Worm (Caenorhabditis elegans): Measurements from ENCODE around the gene F23F12.12.

ce11 chrIII:6498176-6498575 lies 9.8 kb upstream of the F23F12.12 start, which contains the start of gene sdz-15:
- TF ChIP-seq Y53F4B.3 (GFP tag; IDR thresholded peaks at IDR 0.05) (no peak), K11D2.4 (GFP tag; IDR thresholded peaks at IDR 0.05) (no peak), F39B2.1 (GFP tag; IDR thresholded peaks at IDR 0.05) (no peak), pbrm-1 (GFP tag; IDR thresholded peaks at IDR 0.05) (no peak), ceh-40 (GFP tag; IDR thresholded peaks at IDR 0.05) (no peak), nhr-90 (tag; optimal IDR thresholded peaks at IDR 0.05) (no peak), sptf-2 (GFP tag; optimal IDR thresholded peaks at IDR 0.05) (no peak), nhr-179 (tag; optimal IDR thresholded peaks at IDR 0.05) (no peak), attf-6 (GFP tag; IDR thresholded peaks at IDR 0.05) (no peak), unc-62 (GFP tag; optimal IDR thresholded peaks at IDR 0.05) (no peak), lsy-27 (tag; optimal IDR thresholded peaks at IDR 0.05; ENCODE audit: borderline replicate concordance, insufficient read depth) (no peak), lsl-1 (GFP tag; optimal IDR thresholded peaks at IDR 0.05) (no peak)
